Worm (Caenorhabditis elegans) whole organism, L1 larva: Measurements from ENCODE around the gene srsx-19.

ENCODE experiments used
- C04F5.9 ChIP-seq: sonication (generic microtip); optimal IDR thresholded peaks from 2 replicates; lab custom pipeline; 2016; ENCODE audit warnings: missing genetic modification characterization, missing compliant biosample characterization
- F16B12.6 ChIP-seq: fragments of 150-350 bp; optimal IDR thresholded peaks from 2 replicates; lab custom pipeline; 2014; ENCODE audit warnings: missing biosample characterization, missing genetic modification characterization
- alr-1 ChIP-seq: fragments of 200-800 bp; sonication (Bioruptor generic); optimal IDR thresholded peaks from 2 replicates; lab custom pipeline; 2018; ENCODE audit warnings: borderline replicate concordance, mild to moderate bottlenecking, missing genetic modification characterization, missing compliant biosample characterization
- ceh-8 ChIP-seq: fragments of 200-800 bp; sonication (Bioruptor generic); optimal IDR thresholded peaks from 2 replicates; lab custom pipeline; 2018; ENCODE audit warnings: mild to moderate bottlenecking, missing genetic modification characterization, moderate library complexity, missing compliant biosample characterization
- ceh-88 ChIP-seq: fragments of 200-800 bp; sonication (Bioruptor generic); IDR thresholded peaks from 2 replicates; pipeline ENCODE4 v1.3.6; 2022; ENCODE audit warnings: missing genetic modification characterization, missing compliant biosample characterization
- dpl-1 ChIP-seq, 3 experiments: fragments of 150-350 bp in 2 of 3; sonication (generic microtip) in 1 of 3; optimal IDR thresholded peaks; 2 replicates each; lab custom pipeline; 2014 to 2017; ENCODE audit warnings: missing biosample characterization in 3 of 3, missing genetic modification characterization in 3 of 3, missing genetic modification reagents in 3 of 3
- efl-1 ChIP-seq, 4 experiments: fragments of 150-350 bp; optimal IDR thresholded peaks in 3 of 4; peaks in 1 of 4; 1 replicate in 1 of 4; 2 replicates in 3 of 4; lab custom pipeline; 2014; ENCODE audit warnings: missing biosample characterization in 2 of 4, missing genetic modification characterization in 2 of 4, missing genetic modification reagents in 2 of 4
- efl-3 ChIP-seq: fragments of 200-800 bp; sonication (Bioruptor generic); optimal IDR thresholded peaks from 2 replicates; lab custom pipeline; 2018; ENCODE audit warnings: mild to moderate bottlenecking, missing genetic modification characterization, missing compliant biosample characterization
- elt-2 ChIP-seq: sonication (generic microtip); optimal IDR thresholded peaks from 2 replicates; lab custom pipeline; 2016; ENCODE audit warnings: missing genetic modification characterization, mild to moderate bottlenecking, inconsistent platforms, missing compliant biosample characterization, missing genetic modification reagents
- fkh-8 ChIP-seq: sonication (generic microtip); optimal IDR thresholded peaks from 2 replicates; lab custom pipeline; 2016; ENCODE audit warnings: mild to moderate bottlenecking, missing genetic modification characterization, missing compliant biosample characterization
- fos-1 ChIP-seq: fragments of 150-350 bp; optimal IDR thresholded peaks from 2 replicates; lab custom pipeline; 2014; ENCODE audit warnings: missing biosample characterization, missing genetic modification characterization
- grh-1 ChIP-seq: fragments of 200-800 bp; sonication (Bioruptor generic); IDR thresholded peaks from 2 replicates; pipeline ENCODE4 v1.3.6; 2022; ENCODE audit warnings: missing genetic modification reagents, missing genetic modification characterization, missing compliant biosample characterization
- hlh-17 ChIP-seq: fragments of 200-800 bp; sonication (Bioruptor generic); optimal IDR thresholded peaks from 2 replicates; lab custom pipeline; 2018; ENCODE audit warnings: missing genetic modification characterization, mild to moderate bottlenecking, missing compliant biosample characterization, moderate library complexity, borderline replicate concordance
- hpl-2 ChIP-seq: fragments of 150-350 bp; optimal IDR thresholded peaks from 2 replicates; lab custom pipeline; 2014; ENCODE audit warnings: missing biosample characterization, missing genetic modification reagents, missing genetic modification characterization
- isw-1 ChIP-seq: fragments of 200-800 bp; sonication (Bioruptor generic); IDR thresholded peaks from 2 replicates; pipeline ENCODE4 v1.3.6; 2022; ENCODE audit warnings: missing genetic modification characterization, missing compliant biosample characterization
- lin-14 ChIP-seq: fragments of 200-800 bp; sonication (Bioruptor generic); optimal IDR thresholded peaks from 2 replicates; lab custom pipeline; 2018; ENCODE audit warnings: mild to moderate bottlenecking, missing genetic modification characterization, moderate library complexity, missing compliant biosample characterization
- lin-35 ChIP-seq, 2 experiments: fragments of 150-350 bp; optimal IDR thresholded peaks; 2 replicates each; lab custom pipeline; 2014; ENCODE audit warnings: missing biosample characterization in 2 of 2, missing genetic modification characterization in 2 of 2, missing genetic modification reagents in 2 of 2
- mab-9 ChIP-seq: fragments of 200-800 bp; sonication (Bioruptor generic); IDR thresholded peaks from 2 replicates; pipeline ENCODE4 v1.3.6; 2022; ENCODE audit warnings: missing genetic modification reagents, missing genetic modification characterization, missing compliant biosample characterization
- nhr-20 ChIP-seq: sonication (generic microtip); optimal IDR thresholded peaks from 2 replicates; lab custom pipeline; 2016; ENCODE audit warnings: mild to moderate bottlenecking, missing genetic modification characterization, missing compliant biosample characterization
- nhr-237 ChIP-seq: fragments of 150-350 bp; optimal IDR thresholded peaks from 2 replicates; lab custom pipeline; 2014; ENCODE audit warnings: missing biosample characterization, missing genetic modification characterization
- nhr-28 ChIP-seq: fragments of 150-350 bp; optimal IDR thresholded peaks from 2 replicates; lab custom pipeline; 2014; ENCODE audit warnings: missing biosample characterization, missing genetic modification characterization
- nhr-77 ChIP-seq: fragments of 150-350 bp; optimal IDR thresholded peaks from 2 replicates; lab custom pipeline; 2014; ENCODE audit warnings: missing biosample characterization, missing genetic modification characterization
- nhr-90 ChIP-seq: sonication (generic microtip); optimal IDR thresholded peaks from 2 replicates; lab custom pipeline; 2016; ENCODE audit warnings: mild to moderate bottlenecking, missing genetic modification characterization, missing compliant biosample characterization; ENCODE audit not compliant: poor library complexity
- pag-3 ChIP-seq: sonication (generic microtip); optimal IDR thresholded peaks from 2 replicates; lab custom pipeline; 2017; ENCODE audit warnings: missing genetic modification characterization, mild to moderate bottlenecking, missing compliant biosample characterization, antibody characterized with exemption, borderline replicate concordance; ENCODE audit not compliant: insufficient read depth
- pax-3 ChIP-seq: fragments of 200-800 bp; sonication (Bioruptor generic); optimal IDR thresholded peaks from 2 replicates; lab custom pipeline; 2018; ENCODE audit warnings: mild to moderate bottlenecking, missing genetic modification characterization, moderate library complexity, missing compliant biosample characterization
- pqm-1 ChIP-seq: sonication (generic microtip); optimal IDR thresholded peaks from 3 replicates; lab custom pipeline; 2017; ENCODE audit warnings: missing biosample characterization, missing genetic modification characterization
- skn-1 ChIP-seq: fragments of 150-350 bp; optimal IDR thresholded peaks from 2 replicates; lab custom pipeline; 2014; ENCODE audit warnings: missing biosample characterization, missing genetic modification characterization
- snu-23 ChIP-seq: sonication (generic microtip); optimal IDR thresholded peaks from 2 replicates; lab custom pipeline; 2016; ENCODE audit warnings: missing genetic modification characterization, missing compliant biosample characterization
- swsn-7 ChIP-seq: sonication (generic microtip); optimal IDR thresholded peaks from 2 replicates; lab custom pipeline; 2016; ENCODE audit warnings: missing genetic modification characterization, missing compliant biosample characterization
- tbx-2 ChIP-seq: sonication (generic microtip); optimal IDR thresholded peaks from 2 replicates; lab custom pipeline; 2016; ENCODE audit warnings: missing genetic modification characterization, missing compliant biosample characterization
- tlp-1 ChIP-seq: fragments of 150-350 bp; optimal IDR thresholded peaks from 2 replicates; lab custom pipeline; 2014; ENCODE audit warnings: missing biosample characterization, missing genetic modification characterization
- unc-98 ChIP-seq: fragments of 200-800 bp; sonication (Bioruptor generic); IDR thresholded peaks from 2 replicates; pipeline ENCODE4 v1.3.6; 2022; ENCODE audit warnings: missing genetic modification characterization, missing compliant biosample characterization
- vab-15 ChIP-seq: sonication (generic microtip); optimal IDR thresholded peaks from 2 replicates; lab custom pipeline; 2017; ENCODE audit warnings: missing genotype, mild to moderate bottlenecking, missing genetic modification characterization, missing compliant biosample characterization
- zag-1 ChIP-seq: fragments of 150-350 bp; optimal IDR thresholded peaks from 2 replicates; lab custom pipeline; 2014; ENCODE audit warnings: missing biosample characterization, missing genetic modification characterization

srsx-19 gene

DNA sequence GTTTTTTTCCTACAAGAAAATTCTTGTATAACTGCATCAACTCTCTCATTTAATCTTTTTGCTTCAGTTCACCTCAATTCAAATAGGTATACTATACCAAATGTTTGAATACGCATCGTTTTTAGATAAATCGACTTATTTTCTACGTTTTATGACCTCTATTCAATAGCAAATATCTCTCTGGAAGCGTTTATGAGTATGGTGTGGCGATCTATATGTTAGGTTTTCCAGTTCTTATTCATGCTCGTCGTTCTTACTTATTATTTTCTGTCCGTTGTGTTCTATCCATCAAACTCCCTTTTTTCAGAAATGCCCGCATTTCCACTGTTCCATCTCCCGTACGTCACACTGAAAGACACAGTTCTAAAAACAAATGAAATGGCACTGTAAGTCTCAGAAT is 6.9 kb upstream of the srsx-19 start, which contains the start of gene T22G5.3:
TSS of gene T22G5.3 (plus strand) at position 301 of the 400 bp plus-strand sequence.
- TF ChIP-seq pax-3 (tag; lab: Kevin White, UChicago) (no peak), efl-3 (GFP tag; lab: Kevin White, UChicago) (no peak), mab-9 (no peak), tlp-1 (tag; lab: Kevin White, UChicago) (no peak), grh-1 (GFP tag; lab: Robert Waterston, UW) (no peak), nhr-237 (tag; lab: Kevin White, UChicago) (no peak), fos-1 (no peak), C04F5.9 (tag; lab: Kevin White, UChicago) (no peak), pag-3 (tag; lab: Kevin White, UChicago) (no peak), swsn-7 (tag; lab: Kevin White, UChicago) (no peak), ceh-88 (GFP tag; lab: Robert Waterston, UW) (no peak), vab-15 (tag; lab: Kevin White, UChicago) (no peak), hpl-2 (GFP tag; lab: Kevin White, UChicago) (no peak), nhr-28 (tag; lab: Kevin White, UChicago) (no peak), lin-14 (GFP tag; lab: Kevin White, UChicago) (no peak), tbx-2 (tag; lab: Kevin White, UChicago) (no peak), hlh-17 (no peak), fkh-8 (no peak), snu-23 (GFP tag; lab: Kevin White, UChicago) (no peak), alr-1 (tag; lab: Kevin White, UChicago) (no peak)
- TF ChIP-seq, all 84 proteins: peak for 0

DNA sequence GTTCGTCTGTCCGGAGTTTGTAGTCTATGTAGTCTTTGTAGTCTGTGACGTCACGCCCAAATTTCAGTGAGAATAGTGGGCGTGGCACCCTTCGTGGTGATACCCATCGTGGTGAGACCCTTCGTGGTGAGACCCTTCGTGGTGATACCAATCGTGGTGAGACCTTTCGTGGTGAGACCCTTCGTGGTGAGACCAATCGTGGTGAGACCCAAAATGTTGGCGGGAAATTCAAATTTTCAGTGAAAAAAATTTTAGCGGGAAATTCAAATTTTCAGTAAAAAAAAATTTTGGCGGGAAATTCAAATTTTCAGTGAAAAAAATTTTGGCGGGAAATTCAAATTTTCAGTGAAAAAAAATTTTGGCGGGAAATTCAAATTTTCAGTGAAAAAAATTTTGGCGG is 5.3 kb upstream of the srsx-19 start:
- TF ChIP-seq isw-1 (GFP tag; lab: Robert Waterston, UW), result peak; percentile 11; the same call in 1 of the 2 replicates
- peak; percentile 53; the same call in 1 of the 2 replicates for TF ChIP-seq unc-98 (GFP tag; lab: Robert Waterston, UW)

DNA sequence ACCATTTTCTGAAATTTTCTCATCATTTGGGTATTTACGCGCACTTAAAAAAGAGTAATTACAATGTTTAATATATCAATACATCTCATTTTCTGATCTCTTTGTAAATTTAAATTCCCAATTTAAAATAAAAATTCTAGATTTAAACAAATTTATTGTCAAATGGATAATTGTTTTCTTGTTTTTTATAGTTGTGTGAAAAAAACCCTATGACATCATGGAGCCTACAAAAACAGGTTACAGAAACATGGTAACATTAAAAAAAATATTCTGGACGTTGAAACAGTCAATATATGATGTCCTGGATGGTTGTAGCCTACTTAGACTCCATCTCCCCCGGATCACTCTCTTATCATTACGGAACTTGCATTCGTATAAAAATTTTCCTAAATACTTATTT is 2.1 kb downstream of the srsx-19 start, which contains the start of gene spp-12:
TSS of gene spp-12 (plus strand) at position 301 of the 400 bp plus-strand sequence.
- no peak for TF ChIP-seq F16B12.6 (tag; lab: Kevin White, UChicago)
- TF ChIP-seq efl-1 (optimal IDR thresholded peaks at IDR 0.05; lab: Kevin White, UChicago), result no peak
- TF ChIP-seq efl-1 (GFP tag; optimal IDR thresholded peaks at IDR 0.05 in 1 of 2; lab: Kevin White, UChicago), result peak in 1 of 2 experiments; percentile 6
- no peak for TF ChIP-seq isw-1 (GFP tag; lab: Robert Waterston, UW)

DNA sequence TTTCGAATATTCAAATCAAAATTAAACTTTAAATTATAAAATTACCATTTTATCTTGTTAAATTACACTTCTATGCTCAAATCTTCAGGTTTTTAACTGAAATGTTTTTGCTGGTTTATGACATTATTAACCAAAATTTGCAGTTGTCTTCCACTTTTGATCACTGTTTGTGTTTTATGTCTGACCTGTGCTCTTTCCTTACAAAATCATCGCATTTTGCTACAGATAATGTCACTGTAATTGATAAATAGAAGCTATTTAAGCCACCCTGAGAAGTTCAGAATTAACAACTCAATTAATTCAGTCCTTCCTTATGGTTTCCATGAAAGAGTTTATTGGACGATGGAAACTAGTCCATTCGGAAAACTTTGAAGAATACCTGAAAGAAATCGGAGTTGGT is 3.0 kb downstream of the srsx-19 start, which contains the start of gene lbp-8:
TSS of gene lbp-8 (plus strand) at position 301 of the 400 bp plus-strand sequence.
- no peak for TF ChIP-seq swsn-7 (tag; lab: Kevin White, UChicago)
- no peak for TF ChIP-seq pqm-1 (tag; lab: Kevin White, UChicago)
- no peak for TF ChIP-seq nhr-20 (tag; lab: Kevin White, UChicago)
- TF ChIP-seq lin-35 (GFP tag; optimal IDR thresholded peaks at IDR 0.05; lab: Kevin White, UChicago), result no peak
- no peak for TF ChIP-seq nhr-90
- TF ChIP-seq zag-1 (tag; lab: Kevin White, UChicago), result no peak
- TF ChIP-seq ceh-8 (GFP tag; lab: Kevin White, UChicago), result no peak
- no peak for TF ChIP-seq skn-1
- no peak for TF ChIP-seq pax-3 (tag; lab: Kevin White, UChicago)
- TF ChIP-seq nhr-237 (tag; lab: Kevin White, UChicago), result no peak
- no peak for TF ChIP-seq nhr-77
- TF ChIP-seq dpl-1 (GFP tag; optimal IDR thresholded peaks at IDR 0.05; lab: Kevin White, UChicago), result no peak
- no peak for TF ChIP-seq elt-2 (tag; lab: Kevin White, UChicago)
